Fruit fly (Drosophila melanogaster) whole organism, embryonic: Measurements from ENCODE around the gene CG34357.

ENCODE experiments used
- CG11456 ChIP-seq: fragments of 200-800 bp; sonication (Bioruptor generic); IDR thresholded peaks from 3 replicates; pipeline ENCODE4 v1.3.6; 2022; ENCODE audit warnings: missing biosample characterization, missing genetic modification characterization
- CG11723 ChIP-seq: fragments of 200-800 bp; sonication (Bioruptor generic); optimal IDR thresholded peaks from 2 replicates; lab custom pipeline; 2017; ENCODE audit warnings: missing biosample characterization, mild to moderate bottlenecking, missing genetic modification characterization
- CG13894 ChIP-seq: fragments of 200-800 bp; sonication (Bioruptor generic); optimal IDR thresholded peaks from 3 replicates; lab custom pipeline; 2018; ENCODE audit warnings: missing biosample characterization, mild to moderate bottlenecking, missing genetic modification characterization, moderate library complexity
- CG17385 ChIP-seq: fragments of 200-800 bp; sonication (Bioruptor generic); optimal IDR thresholded peaks from 3 replicates; lab custom pipeline; 2018; ENCODE audit warnings: missing biosample characterization, mild to moderate bottlenecking, missing genetic modification characterization
- CG2199 ChIP-seq: fragments of 200-800 bp; sonication (Bioruptor generic); IDR thresholded peaks from 3 replicates; pipeline ENCODE4 v1.3.6; 2022; ENCODE audit warnings: missing biosample characterization, missing genetic modification characterization
- CG31388 ChIP-seq: fragments of 200-800 bp; sonication (Bioruptor generic); optimal IDR thresholded peaks from 2 replicates; lab custom pipeline; 2016; ENCODE audit warnings: missing biosample characterization, missing genetic modification characterization
- CG3995 ChIP-seq: fragments of 200-800 bp; sonication (Bioruptor generic); optimal IDR thresholded peaks from 3 replicates; lab custom pipeline; 2016; ENCODE audit warnings: missing biosample characterization, missing genetic modification characterization
- CG4360 ChIP-seq: fragments of 200-800 bp; sonication (Bioruptor generic); IDR thresholded peaks from 2 replicates; pipeline ENCODE4 v1.3.6; 2022; ENCODE audit warnings: missing biosample characterization, missing genetic modification characterization
- CG8281 ChIP-seq: fragments of 200-800 bp; sonication (Bioruptor generic); optimal IDR thresholded peaks from 2 replicates; lab custom pipeline; 2018; ENCODE audit warnings: missing biosample characterization, mild to moderate bottlenecking, missing genetic modification characterization, moderate library complexity
- CHES-1-like ChIP-seq: fragments of 200-800 bp; sonication (Bioruptor generic); optimal IDR thresholded peaks from 2 replicates; lab custom pipeline; 2016; ENCODE audit warnings: missing biosample characterization, missing genetic modification characterization
- CoRest ChIP-seq: fragments of 200-800 bp; sonication (Bioruptor generic); optimal IDR thresholded peaks from 3 replicates; lab custom pipeline; 2018; ENCODE audit warnings: missing biosample characterization, mild to moderate bottlenecking, missing genetic modification characterization, moderate library complexity
- D19A ChIP-seq: fragments of 200-800 bp; optimal IDR thresholded peaks from 3 replicates; lab custom pipeline; 2019; ENCODE audit warnings: missing biosample characterization, mild to moderate bottlenecking, missing genetic modification characterization, moderate library complexity
- Deaf1 ChIP-seq: fragments of 200-800 bp; optimal IDR thresholded peaks from 3 replicates; lab custom pipeline; 2019; ENCODE audit warnings: missing biosample characterization, mild to moderate bottlenecking, missing genetic modification characterization, moderate library complexity
- Dref ChIP-seq: fragments of 200-800 bp; sonication (Bioruptor generic); IDR thresholded peaks from 2 replicates; pipeline ENCODE4 v1.3.6; 2022; ENCODE audit warnings: missing biosample characterization, missing genetic modification characterization
- E2f2 ChIP-seq: fragments of 200-800 bp; sonication (Bioruptor generic); IDR thresholded peaks from 2 replicates; pipeline ENCODE4 v1.3.6; 2022; ENCODE audit warnings: missing biosample characterization, missing genetic modification characterization
- ERR ChIP-seq: fragments of 200-800 bp; sonication (Bioruptor generic); optimal IDR thresholded peaks from 2 replicates; lab custom pipeline; 2016; ENCODE audit warnings: missing biosample characterization, missing genetic modification characterization
- Hr39 ChIP-seq: fragments of >200 bp; optimal IDR thresholded peaks from 2 replicates; lab custom pipeline; 2017
- Nf-YA ChIP-seq: fragments of 200-800 bp; sonication (Bioruptor generic); IDR thresholded peaks from 2 replicates; pipeline ENCODE4 v1.3.6; 2022; ENCODE audit warnings: missing biosample characterization, missing genetic modification characterization
- Poxn ChIP-seq: fragments of 200-800 bp; sonication (Bioruptor generic); IDR thresholded peaks from 2 replicates; pipeline ENCODE4 v1.3.6; 2022; ENCODE audit warnings: missing biosample characterization, missing genetic modification characterization
- Sox100B ChIP-seq: fragments of 200-800 bp; sonication (Bioruptor generic); optimal IDR thresholded peaks from 3 replicates; lab custom pipeline; 2018; ENCODE audit warnings: missing biosample characterization, mild to moderate bottlenecking, missing genetic modification characterization
- Trl ChIP-seq, 3 experiments: fragments of >200 bp in 2 of 3; fragments of 200-800 bp in 1 of 3; sonication (Bioruptor generic) in 1 of 3; optimal IDR thresholded peaks; 2 replicates in 1 of 3; 3 replicates in 2 of 3; lab custom pipeline; 2016 to 2017; ENCODE audit warnings: missing biosample characterization in 1 of 3, missing genetic modification characterization in 1 of 3
- bbx ChIP-seq: fragments of 200-800 bp; sonication (Bioruptor generic); IDR thresholded peaks from 2 replicates; pipeline ENCODE4 v1.3.6; 2022; ENCODE audit warnings: missing biosample characterization, missing genetic modification characterization; ENCODE audit not compliant: partially characterized antibody
- dmrt99B ChIP-seq: fragments of 200-800 bp; sonication (Bioruptor generic); optimal IDR thresholded peaks from 2 replicates; lab custom pipeline; 2018; ENCODE audit warnings: missing biosample characterization, mild to moderate bottlenecking, missing genetic modification characterization, moderate library complexity
- gem ChIP-seq: fragments of 200-800 bp; sonication (Bioruptor generic); optimal IDR thresholded peaks from 2 replicates; lab custom pipeline; 2019; ENCODE audit warnings: missing biosample characterization, mild to moderate bottlenecking, missing genetic modification characterization, moderate library complexity
- maf-S ChIP-seq: fragments of 200-800 bp; sonication (Bioruptor generic); optimal IDR thresholded peaks from 2 replicates; lab custom pipeline; 2016; ENCODE audit warnings: missing biosample characterization, missing genetic modification characterization
- onecut ChIP-seq: fragments of 200-800 bp; sonication (Bioruptor generic); IDR thresholded peaks from 2 replicates; pipeline ENCODE4 v1.3.6; 2022; ENCODE audit warnings: missing biosample characterization, missing genetic modification characterization
- pros ChIP-seq: fragments of 200-800 bp; sonication (Bioruptor generic); optimal IDR thresholded peaks from 3 replicates; lab custom pipeline; 2019; ENCODE audit warnings: missing biosample characterization, mild to moderate bottlenecking, missing genetic modification characterization, moderate library complexity
- sens ChIP-seq: fragments of 200-800 bp; sonication (Bioruptor generic); peaks from one replicate; lab custom pipeline; 2016; ENCODE audit warnings: missing biosample characterization, missing genetic modification characterization
- sisA ChIP-seq: fragments of 200-800 bp; sonication (Bioruptor generic); IDR thresholded peaks from 2 replicates; pipeline ENCODE4 v1.3.6; 2022; ENCODE audit warnings: missing biosample characterization, missing genetic modification characterization
- trem ChIP-seq: fragments of 200-800 bp; optimal IDR thresholded peaks from 3 replicates; lab custom pipeline; 2019; ENCODE audit warnings: missing biosample characterization, mild to moderate bottlenecking, missing genetic modification characterization, moderate library complexity
- z ChIP-seq: fragments of 200-800 bp; sonication (Bioruptor generic); IDR thresholded peaks from 3 replicates; pipeline ENCODE4 v1.3.6; 2022; ENCODE audit warnings: missing biosample characterization, missing genetic modification characterization

The CG34357 gene

DNA sequence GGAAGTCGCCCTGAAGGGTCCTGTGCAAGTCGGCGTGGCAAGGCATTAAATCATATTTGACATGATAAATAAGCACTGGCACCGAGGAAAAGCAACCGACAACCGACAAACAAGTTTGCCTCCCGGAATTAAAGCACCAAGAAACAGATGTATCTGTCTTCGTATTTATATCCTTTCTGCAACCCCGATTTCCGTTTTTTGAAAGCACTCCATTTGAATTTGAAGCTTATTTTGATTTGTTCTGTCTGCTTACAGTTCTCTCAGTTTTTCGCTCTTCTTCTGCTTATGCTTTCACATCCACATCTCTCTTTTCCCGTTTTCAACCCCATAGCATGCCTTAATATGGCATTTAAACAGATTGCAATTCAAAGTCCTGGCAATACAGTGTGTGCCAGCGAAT, 4.3 kb downstream of the CG34357 start:
- TF ChIP-seq CG2199 (GFP tag; lab: Robert Waterston, UW), result 0 out of 3 replicates have a peak, but pooled peaks have one; percentile 55
- TF ChIP-seq sens (GFP tag; lab: Kevin White, UChicago), result no peak
- TF ChIP-seq Trl (optimal IDR thresholded peaks at IDR 0.05; lab: Kevin White, UChicago), result peak in 1 of 2 experiments; percentile 6
- no peak for TF ChIP-seq Trl (GFP tag; optimal IDR thresholded peaks at IDR 0.05; lab: Kevin White, UChicago)
- TF ChIP-seq CG13894 (tag; lab: Kevin White, UChicago), result peak; percentile 88

DNA sequence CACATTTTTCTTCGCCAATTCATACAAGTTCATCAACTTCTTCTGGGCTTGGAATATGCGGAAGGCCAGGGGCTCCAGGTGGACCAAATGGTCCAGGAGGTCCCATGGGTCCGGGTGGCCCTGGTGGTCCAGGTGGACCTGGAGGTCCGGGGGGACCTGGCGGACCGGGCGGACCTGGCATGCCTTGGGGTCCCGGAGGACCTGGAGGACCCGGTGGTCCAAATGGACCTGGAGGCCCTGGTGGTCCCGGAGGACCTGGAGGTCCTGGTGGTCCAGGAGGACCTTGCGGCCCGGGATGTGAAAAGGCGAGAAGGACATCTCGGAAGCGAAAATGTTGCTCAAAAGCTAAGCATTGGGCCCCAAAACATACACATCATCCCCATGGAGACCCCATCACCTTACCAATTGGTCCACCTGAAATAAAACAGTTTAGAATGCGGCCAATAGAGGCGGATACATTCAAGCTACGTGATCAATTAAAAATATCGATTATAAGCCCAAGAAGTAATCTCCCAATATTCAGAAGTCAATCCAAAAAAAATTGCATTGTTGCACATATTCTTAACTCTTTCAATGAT, 15.2 kb downstream of the CG34357 start:
- peak; percentile 63; the same call in 2 of the 3 replicates for TF ChIP-seq CG11456 (GFP tag; lab: Robert Waterston, UW)
- TF ChIP-seq Dref (GFP tag; lab: Robert Waterston, UW), result peak; percentile 26; the same call in 1 of the 2 replicates
- peak; percentile 94 for TF ChIP-seq Hr39 (lab: Kevin White, UChicago)
- TF ChIP-seq CG3995 (GFP tag; lab: Kevin White, UChicago), result no peak
- TF ChIP-seq, all 482 proteins: peak for 3

dm6 chr3R:4541056-4541455, 16.8 kb downstream of the CG34357 start, which contains the start of gene Mur82C:
Gene Mur82C, plus strand, starts transcription at chr3R:4541356.
- TF ChIP-seq CG31388 (GFP tag; lab: Kevin White, UChicago) (no peak), Poxn (GFP tag; lab: Robert Waterston, UW) (no peak), CoRest (tag; lab: Kevin White, UChicago) (no peak), bbx (GFP tag; lab: Robert Waterston, UW) (no peak), CHES-1-like (GFP tag; lab: Kevin White, UChicago) (no peak), CG4360 (GFP tag; lab: Robert Waterston, UW) (no peak), Deaf1 (tag; lab: Kevin White, UChicago) (no peak), sens (GFP tag; lab: Kevin White, UChicago) (no peak)

dm6 chr3R:4530972-4531371, 26.9 kb downstream of the CG34357 start:
- TF ChIP-seq maf-S (no peak), CG11723 (GFP tag; lab: Kevin White, UChicago) (no peak), CG2199 (GFP tag; lab: Robert Waterston, UW) (0 out of 3 replicates have a peak, but pooled peaks have one; percentile 42), CG8281 (peak; percentile 19), sisA (GFP tag; lab: Robert Waterston, UW) (no peak), z (GFP tag; lab: Robert Waterston, UW) (peak; percentile 91)

- peak; percentile 6 for TF ChIP-seq dmrt99B (tag; lab: Kevin White, UChicago)
- TF ChIP-seq sens (GFP tag; lab: Kevin White, UChicago), result peak; percentile 37
- TF ChIP-seq E2f2, result no peak
- TF ChIP-seq gem (tag; lab: Kevin White, UChicago), result peak; percentile 20
- peak; percentile 92 for TF ChIP-seq onecut
- TF ChIP-seq trem, result no peak
- TF ChIP-seq CG2199 (GFP tag; lab: Robert Waterston, UW), result peak; percentile 63; the same call in 1 of the 3 replicates
- no peak for TF ChIP-seq Nf-YA (GFP tag; lab: Robert Waterston, UW)
- peak; percentile 11 for TF ChIP-seq CG17385
- peak; percentile 38 for TF ChIP-seq CG13894 (tag; lab: Kevin White, UChicago)
- TF ChIP-seq Sox100B (GFP tag; lab: Kevin White, UChicago), result peak; percentile 16
- peak; percentile 97 for TF ChIP-seq D19A (tag; lab: Kevin White, UChicago)
- no peak for TF ChIP-seq ERR (GFP tag; lab: Kevin White, UChicago)
- TF ChIP-seq pros (GFP tag; lab: Kevin White, UChicago), result peak; percentile 92
- TF ChIP-seq, all 482 proteins: peak for 10
Observed at dm6 chr3R:4524144-4524784, 33.6 kb downstream of the CG34357 start.
